Fruit fly (Drosophila melanogaster) whole organism, embryonic: ENCODE measurements around the gene MED15.

Experiments
- B-H1 ChIP-seq: fragments of 200-800 bp; sonication (Bioruptor generic); IDR thresholded peaks from 3 replicates; pipeline ENCODE4 v1.3.6; 2022; ENCODE audit warnings: missing biosample characterization, missing genetic modification characterization
- BEAF-32 ChIP-seq: fragments of 200-800 bp; sonication (Bioruptor generic); optimal IDR thresholded peaks from 3 replicates; lab custom pipeline; 2017; ENCODE audit warnings: missing biosample characterization, missing genetic modification characterization, mild to moderate bottlenecking, moderate library complexity, missing genetic modification reagents
- Blimp-1 ChIP-seq: fragments of 200-800 bp; sonication (Bioruptor generic); optimal IDR thresholded peaks from 3 replicates; lab custom pipeline; 2018; ENCODE audit warnings: missing biosample characterization, missing genetic modification characterization, mild to moderate bottlenecking, moderate library complexity, missing genetic modification reagents
- BtbVII ChIP-seq: fragments of 200-800 bp; sonication (Bioruptor generic); optimal IDR thresholded peaks from 3 replicates; lab custom pipeline; 2017; ENCODE audit warnings: missing biosample characterization, mild to moderate bottlenecking, missing genetic modification characterization
- CG10366 ChIP-seq: fragments of 200-800 bp; sonication (Bioruptor generic); IDR thresholded peaks from 2 replicates; pipeline ENCODE4 v1.3.6; 2022; ENCODE audit warnings: missing biosample characterization, missing genetic modification characterization
- CG11695 ChIP-seq: fragments of 200-800 bp; sonication (Bioruptor generic); IDR thresholded peaks from 3 replicates; pipeline ENCODE4 v1.3.6; 2022; ENCODE audit warnings: missing biosample characterization, missing genetic modification characterization
- CG12236 ChIP-seq: fragments of 200-800 bp; sonication (Bioruptor generic); optimal IDR thresholded peaks from 2 replicates; lab custom pipeline; 2016; ENCODE audit warnings: missing biosample characterization, missing genetic modification characterization
- CG12391 ChIP-seq: fragments of 200-800 bp; sonication (Bioruptor generic); optimal IDR thresholded peaks from 3 replicates; lab custom pipeline; 2018; ENCODE audit warnings: missing biosample characterization, mild to moderate bottlenecking, missing genetic modification characterization, moderate library complexity
- CG15073 ChIP-seq: fragments of 200-800 bp; sonication (Bioruptor generic); optimal IDR thresholded peaks from 2 replicates; lab custom pipeline; 2016; ENCODE audit warnings: missing biosample characterization, missing genetic modification characterization
- CG1647 ChIP-seq: fragments of 200-800 bp; sonication (Bioruptor generic); optimal IDR thresholded peaks from 3 replicates; lab custom pipeline; 2016; ENCODE audit warnings: missing biosample characterization, missing genetic modification characterization
- CG1792 ChIP-seq: fragments of 200-800 bp; sonication (Bioruptor generic); optimal IDR thresholded peaks from 2 replicates; lab custom pipeline; 2016; ENCODE audit warnings: missing biosample characterization, missing genetic modification characterization
- CG2129 ChIP-seq: fragments of 200-800 bp; sonication (Bioruptor generic); IDR thresholded peaks from 2 replicates; pipeline ENCODE4 v1.3.6; 2022; ENCODE audit warnings: missing biosample characterization, missing genetic modification characterization; ENCODE audit not compliant: partially characterized antibody
- CG2889 ChIP-seq: fragments of 200-800 bp; sonication (Bioruptor generic); IDR thresholded peaks from 3 replicates; pipeline ENCODE4 v1.3.6; 2022; ENCODE audit warnings: missing biosample characterization, missing genetic modification characterization
- CG31365 ChIP-seq: fragments of 200-800 bp; sonication (Bioruptor generic); optimal IDR thresholded peaks from 2 replicates; lab custom pipeline; 2018; ENCODE audit warnings: missing biosample characterization, mild to moderate bottlenecking, missing genetic modification characterization
- CG31388 ChIP-seq: fragments of 200-800 bp; sonication (Bioruptor generic); optimal IDR thresholded peaks from 2 replicates; lab custom pipeline; 2016; ENCODE audit warnings: missing biosample characterization, missing genetic modification characterization
- CG4730 ChIP-seq: fragments of 200-800 bp; sonication (Bioruptor generic); IDR thresholded peaks from 2 replicates; pipeline ENCODE4 v1.3.6; 2022; ENCODE audit warnings: missing biosample characterization, missing genetic modification characterization
- CG5953 ChIP-seq: fragments of 200-800 bp; sonication (Bioruptor generic); IDR thresholded peaks from 2 replicates; pipeline ENCODE4 v1.3.6; 2022; ENCODE audit warnings: missing biosample characterization, missing genetic modification characterization
- CG6272 ChIP-seq: fragments of 200-800 bp; sonication (Bioruptor generic); IDR thresholded peaks from 2 replicates; pipeline ENCODE4 v1.3.6; 2022; ENCODE audit warnings: missing biosample characterization, missing genetic modification characterization
- CG6683 ChIP-seq: fragments of 200-800 bp; sonication (Bioruptor generic); optimal IDR thresholded peaks from 2 replicates; lab custom pipeline; 2017; ENCODE audit warnings: missing biosample characterization, mild to moderate bottlenecking, missing genetic modification characterization, missing genetic modification reagents
- CG6689 ChIP-seq: fragments of 200-800 bp; sonication (Bioruptor generic); IDR thresholded peaks from 2 replicates; pipeline ENCODE4 v1.3.6; 2022; ENCODE audit warnings: missing biosample characterization, missing genetic modification characterization
- CG7745 ChIP-seq: fragments of 200-800 bp; sonication (Bioruptor generic); optimal IDR thresholded peaks from 2 replicates; lab custom pipeline; 2018; ENCODE audit warnings: missing biosample characterization, mild to moderate bottlenecking, missing genetic modification characterization, moderate library complexity
- CG9437 ChIP-seq: fragments of 200-800 bp; sonication (Bioruptor generic); optimal IDR thresholded peaks from 2 replicates; lab custom pipeline; 2018; ENCODE audit warnings: missing biosample characterization, mild to moderate bottlenecking, missing genetic modification characterization
- CHES-1-like ChIP-seq: fragments of 200-800 bp; sonication (Bioruptor generic); optimal IDR thresholded peaks from 2 replicates; lab custom pipeline; 2016; ENCODE audit warnings: missing biosample characterization, missing genetic modification characterization
- Camta ChIP-seq: fragments of 200-800 bp; sonication (Bioruptor generic); optimal IDR thresholded peaks from 2 replicates; lab custom pipeline; 2016; ENCODE audit warnings: missing biosample characterization, missing genetic modification characterization
- Deaf1 ChIP-seq: fragments of 200-800 bp; optimal IDR thresholded peaks from 3 replicates; lab custom pipeline; 2019; ENCODE audit warnings: missing biosample characterization, mild to moderate bottlenecking, missing genetic modification characterization, moderate library complexity
- Drgx ChIP-seq: fragments of 200-800 bp; sonication (Bioruptor generic); IDR thresholded peaks from 2 replicates; pipeline ENCODE4 v1.3.6; 2022; ENCODE audit warnings: missing biosample characterization, missing genetic modification characterization
- Eip74EF ChIP-seq, 2 experiments: fragments of 200-800 bp in 1 of 2; fragments of >200 bp in 1 of 2; sonication (Bioruptor generic) in 1 of 2; optimal IDR thresholded peaks; 2 replicates each; lab custom pipeline; 2017 to 2019; ENCODE audit warnings: missing biosample characterization in 2 of 2, missing genetic modification characterization in 2 of 2, mild to moderate bottlenecking in 1 of 2, moderate library complexity in 1 of 2
- Elba2 ChIP-seq: fragments of 200-800 bp; sonication (Bioruptor generic); optimal IDR thresholded peaks from 3 replicates; lab custom pipeline; 2016; ENCODE audit warnings: missing biosample characterization, missing genetic modification characterization
- Hmx ChIP-seq: fragments of 200-800 bp; sonication (Bioruptor generic); optimal IDR thresholded peaks from 2 replicates; lab custom pipeline; 2016; ENCODE audit warnings: missing biosample characterization, missing genetic modification characterization
- Hr39 ChIP-seq: fragments of >200 bp; optimal IDR thresholded peaks from 2 replicates; lab custom pipeline; 2017
- MTF-1 ChIP-seq: fragments of 200-800 bp; sonication (Bioruptor generic); optimal IDR thresholded peaks from 2 replicates; lab custom pipeline; 2018; ENCODE audit warnings: missing biosample characterization, mild to moderate bottlenecking, missing genetic modification characterization, borderline replicate concordance
- Mes4 ChIP-seq: fragments of 200-800 bp; sonication (Bioruptor generic); optimal IDR thresholded peaks from 2 replicates; lab custom pipeline; 2016; ENCODE audit warnings: missing biosample characterization, missing genetic modification characterization
- Mrtf ChIP-seq: fragments of 200-800 bp; sonication (Bioruptor generic); IDR thresholded peaks from 3 replicates; pipeline ENCODE4 v1.3.6; 2022; ENCODE audit warnings: missing biosample characterization, missing genetic modification characterization
- Rfx ChIP-seq: fragments of 200-800 bp; sonication (Bioruptor generic); IDR thresholded peaks from 2 replicates; pipeline ENCODE4 v1.3.6; 2022; ENCODE audit warnings: missing biosample characterization, missing genetic modification characterization
- Side ChIP-seq: fragments of 200-800 bp; sonication (Bioruptor generic); optimal IDR thresholded peaks from 2 replicates; lab custom pipeline; 2016; ENCODE audit warnings: missing biosample characterization, missing genetic modification characterization
- Trl ChIP-seq, 3 experiments: fragments of >200 bp in 2 of 3; fragments of 200-800 bp in 1 of 3; sonication (Bioruptor generic) in 1 of 3; optimal IDR thresholded peaks; 2 replicates in 1 of 3; 3 replicates in 2 of 3; lab custom pipeline; 2016 to 2017; ENCODE audit warnings: missing biosample characterization in 1 of 3, missing genetic modification characterization in 1 of 3
- ab ChIP-seq: fragments of 200-800 bp; sonication (Bioruptor generic); optimal IDR thresholded peaks from 2 replicates; lab custom pipeline; 2016; ENCODE audit warnings: missing biosample characterization, missing genetic modification characterization
- danr ChIP-seq: fragments of 200-800 bp; sonication (Bioruptor generic); IDR thresholded peaks from 2 replicates; pipeline ENCODE4 v1.3.6; 2022; ENCODE audit warnings: missing biosample characterization, missing genetic modification characterization
- dmrt99B ChIP-seq: fragments of 200-800 bp; sonication (Bioruptor generic); optimal IDR thresholded peaks from 2 replicates; lab custom pipeline; 2018; ENCODE audit warnings: missing biosample characterization, mild to moderate bottlenecking, missing genetic modification characterization, moderate library complexity
- fd102C ChIP-seq: fragments of 200-800 bp; sonication (Bioruptor generic); optimal IDR thresholded peaks from 2 replicates; lab custom pipeline; 2018; ENCODE audit warnings: missing biosample characterization, mild to moderate bottlenecking, missing genetic modification characterization, moderate library complexity
- jigr1 ChIP-seq: fragments of 200-800 bp; sonication (Bioruptor generic); IDR thresholded peaks from 3 replicates; pipeline ENCODE4 v1.3.6; 2022; ENCODE audit warnings: missing biosample characterization, missing genetic modification characterization
- lmd ChIP-seq: fragments of 200-800 bp; sonication (Bioruptor generic); IDR thresholded peaks from 2 replicates; pipeline ENCODE4 v1.3.6; 2022; ENCODE audit warnings: missing biosample characterization, missing genetic modification characterization
- lola ChIP-seq, 3 experiments: fragments of >200 bp in 2 of 3; fragments of 200-800 bp in 1 of 3; sonication (Bioruptor generic) in 1 of 3; optimal IDR thresholded peaks; 2 replicates each; lab custom pipeline; 2017 to 2019; ENCODE audit warnings: missing biosample characterization in 3 of 3, missing genetic modification characterization in 3 of 3, mild to moderate bottlenecking in 1 of 3, moderate library complexity in 1 of 3
- oc ChIP-seq: fragments of 200-800 bp; sonication (Bioruptor generic); optimal IDR thresholded peaks from 2 replicates; lab custom pipeline; 2018; ENCODE audit warnings: missing biosample characterization, mild to moderate bottlenecking, missing genetic modification characterization, moderate library complexity
- otp ChIP-seq: fragments of 200-800 bp; sonication (Bioruptor generic); IDR thresholded peaks from 3 replicates; pipeline ENCODE4, ENCODE4 v1.3.6; 2022; ENCODE audit warnings: missing biosample characterization, missing genetic modification characterization
- pfk ChIP-seq: fragments of 200-800 bp; sonication (Bioruptor generic); optimal IDR thresholded peaks from 2 replicates; lab custom pipeline; 2018; ENCODE audit warnings: missing biosample characterization, mild to moderate bottlenecking, missing genetic modification characterization, moderate library complexity
- sima ChIP-seq: fragments of 200-800 bp; sonication (Bioruptor generic); optimal IDR thresholded peaks from 2 replicates; lab custom pipeline; 2016; ENCODE audit warnings: missing biosample characterization, missing genetic modification characterization
- sisA ChIP-seq: fragments of 200-800 bp; sonication (Bioruptor generic); IDR thresholded peaks from 2 replicates; pipeline ENCODE4 v1.3.6; 2022; ENCODE audit warnings: missing biosample characterization, missing genetic modification characterization
- tll ChIP-seq, 2 experiments: fragments of 200-800 bp in 1 of 2; fragments of >200 bp in 1 of 2; sonication (Bioruptor generic) in 1 of 2; optimal IDR thresholded peaks; 2 replicates each; lab custom pipeline; 2017 to 2019; ENCODE audit warnings: missing biosample characterization in 2 of 2, missing genetic modification characterization in 2 of 2, mild to moderate bottlenecking in 1 of 2, moderate library complexity in 1 of 2

MED15 gene

dm6 chr2L:521940-522632 lies 49.3 kb downstream of the MED15 start (continued):
- peak; percentile 71 for TF ChIP-seq BtbVII
- TF ChIP-seq CG6683 (GFP tag; lab: Kevin White, UChicago), result peak; percentile 32
- peak; percentile 47 for TF ChIP-seq Rfx
- peak; percentile 84 for TF ChIP-seq CG12391
- peak; percentile 33 for TF ChIP-seq Elba2 (GFP tag; lab: Kevin White, UChicago)
- TF ChIP-seq sima (GFP tag; lab: Kevin White, UChicago), result no peak
- TF ChIP-seq CG11695, result peak; percentile 83
- TF ChIP-seq Hr39, result no peak
- TF ChIP-seq Camta (GFP tag; lab: Kevin White, UChicago), result peak; percentile 61
- peak in 1 of 3 experiments; percentile 70 for TF ChIP-seq lola (GFP tag; optimal IDR thresholded peaks at IDR 0.05; lab: Kevin White, UChicago)
- TF ChIP-seq CG1647 (GFP tag; lab: Kevin White, UChicago), result peak; percentile 61
- TF ChIP-seq CG4730 (GFP tag; lab: Robert Waterston, UW), result peak; percentile 80
- peak; percentile 81 for TF ChIP-seq B-H1 (GFP tag; lab: Robert Waterston, UW)
- TF ChIP-seq pfk (GFP tag; lab: Kevin White, UChicago), result no peak
- TF ChIP-seq CG31365, result peak; percentile 56
- TF ChIP-seq CG2889 (GFP tag; lab: Robert Waterston, UW), result peak; percentile 72
- peak; percentile 19 for TF ChIP-seq ab (GFP tag; lab: Kevin White, UChicago)
- TF ChIP-seq CG10366 (GFP tag; lab: Robert Waterston, UW), result peak; percentile 71
- peak; percentile 72 for TF ChIP-seq CG6272 (GFP tag; lab: Robert Waterston, UW)
- TF ChIP-seq BEAF-32, result no peak
- peak; percentile 8 for TF ChIP-seq Side (GFP tag; lab: Kevin White, UChicago)
- TF ChIP-seq Hmx (GFP tag; lab: Kevin White, UChicago), result peak; percentile 15
- TF ChIP-seq dmrt99B, result peak; percentile 90
- TF ChIP-seq Mrtf (GFP tag; lab: Robert Waterston, UW), result peak; percentile 61; the same call in 2 of the 3 replicates
- peak; percentile 83 for TF ChIP-seq sisA (GFP tag; lab: Robert Waterston, UW)
- TF ChIP-seq Deaf1 (tag; lab: Kevin White, UChicago), result no peak
- TF ChIP-seq lmd, result peak; percentile 83
- TF ChIP-seq MTF-1 (GFP tag; lab: Kevin White, UChicago), result peak; percentile 68
- peak; percentile 62 for TF ChIP-seq CG7745 (tag; lab: Kevin White, UChicago)
- peak in 1 of 2 experiments; percentile 58 for TF ChIP-seq tll (GFP tag; optimal IDR thresholded peaks at IDR 0.05; lab: Kevin White, UChicago)
- TF ChIP-seq CG1792, result no peak
- peak; percentile 41 for TF ChIP-seq CHES-1-like
- peak; percentile 47 for TF ChIP-seq Drgx (GFP tag; lab: Robert Waterston, UW)
- peak; percentile 84 for TF ChIP-seq Blimp-1 (GFP tag; lab: Kevin White, UChicago)
- peak; percentile 86 for TF ChIP-seq oc (tag; lab: Kevin White, UChicago)
- TF ChIP-seq CG12236 (GFP tag; lab: Kevin White, UChicago), result no peak
- TF ChIP-seq CG15073 (GFP tag; lab: Kevin White, UChicago), result peak; percentile 32
- peak; percentile 58; the same call in 2 of the 3 replicates for TF ChIP-seq jigr1 (GFP tag; lab: Robert Waterston, UW)
- TF ChIP-seq Trl (optimal IDR thresholded peaks at IDR 0.05; lab: Kevin White, UChicago), result peak; percentile 24 to 45
- peak; percentile 32 for TF ChIP-seq Trl (GFP tag; optimal IDR thresholded peaks at IDR 0.05; lab: Kevin White, UChicago)
- peak; percentile 48 for TF ChIP-seq CG9437 (GFP tag; lab: Kevin White, UChicago)
- peak; percentile 62; the same call in 1 of the 2 replicates for TF ChIP-seq danr
- TF ChIP-seq CG6689 (GFP tag; lab: Robert Waterston, UW), result peak; percentile 89
- TF ChIP-seq Mes4 (GFP tag; lab: Kevin White, UChicago), result peak; percentile 43
- TF ChIP-seq CG2129, result no peak
- peak; percentile 86 for TF ChIP-seq otp
- TF ChIP-seq fd102C (GFP tag; lab: Kevin White, UChicago), result peak; percentile 63
- TF ChIP-seq Eip74EF (GFP tag; optimal IDR thresholded peaks at IDR 0.05; lab: Kevin White, UChicago), result peak in 1 of 2 experiments; percentile 39
- TF ChIP-seq CG31388 (GFP tag; lab: Kevin White, UChicago), result no peak
- TF ChIP-seq CG5953 (GFP tag; lab: Robert Waterston, UW), result peak; percentile 77
